Fruit fly (Drosophila melanogaster) whole organism, embryonic: ENCODE results near the gene bab2.

ENCODE experiments used
- Abd-B ChIP-seq: fragments of 200-800 bp; sonication (Bioruptor generic); optimal IDR thresholded peaks from 2 replicates; lab custom pipeline; 2018; ENCODE audit warnings: missing biosample characterization, mild to moderate bottlenecking, missing genetic modification characterization, moderate library complexity
- Bgb ChIP-seq: fragments of 200-800 bp; sonication (Bioruptor generic); IDR thresholded peaks from 2 replicates; pipeline ENCODE4 v1.3.6; 2022; ENCODE audit warnings: missing biosample characterization, missing genetic modification characterization; ENCODE audit not compliant: partially characterized antibody
- CG10543 ChIP-seq: fragments of 200-800 bp; sonication (Bioruptor generic); optimal IDR thresholded peaks from 3 replicates; lab custom pipeline; 2017; ENCODE audit warnings: missing biosample characterization, mild to moderate bottlenecking, missing genetic modification characterization, moderate library complexity
- CG11504 ChIP-seq: fragments of 200-800 bp; sonication (Bioruptor generic); optimal IDR thresholded peaks from 3 replicates; lab custom pipeline; 2019; ENCODE audit warnings: missing biosample characterization, mild to moderate bottlenecking, missing genetic modification characterization, moderate library complexity
- CG12219 ChIP-seq: fragments of 200-800 bp; sonication (Bioruptor generic); optimal IDR thresholded peaks from 3 replicates; lab custom pipeline; 2018; ENCODE audit warnings: missing biosample characterization, mild to moderate bottlenecking, missing genetic modification characterization
- CG15269 ChIP-seq: fragments of 200-800 bp; sonication (Bioruptor generic); optimal IDR thresholded peaks from 2 replicates; lab custom pipeline; 2018; ENCODE audit warnings: missing biosample characterization, mild to moderate bottlenecking, missing genetic modification characterization, moderate library complexity
- CG1602 ChIP-seq: fragments of 200-800 bp; sonication (Bioruptor generic); optimal IDR thresholded peaks from 3 replicates; lab custom pipeline; 2016; ENCODE audit warnings: missing biosample characterization, missing genetic modification characterization
- CG17802 ChIP-seq: fragments of 200-800 bp; sonication (Bioruptor generic); optimal IDR thresholded peaks from 2 replicates; lab custom pipeline; 2018; ENCODE audit warnings: missing biosample characterization, mild to moderate bottlenecking, missing genetic modification characterization, moderate library complexity
- CG18619 ChIP-seq: fragments of 200-800 bp; sonication (Bioruptor generic); optimal IDR thresholded peaks from 3 replicates; lab custom pipeline; 2017; ENCODE audit warnings: missing biosample characterization, mild to moderate bottlenecking, missing genetic modification characterization
- CG2199 ChIP-seq: fragments of 200-800 bp; sonication (Bioruptor generic); IDR thresholded peaks from 3 replicates; pipeline ENCODE4 v1.3.6; 2022; ENCODE audit warnings: missing biosample characterization, missing genetic modification characterization
- CG31441 ChIP-seq: fragments of 200-800 bp; sonication (Bioruptor generic); IDR thresholded peaks from 2 replicates; pipeline ENCODE4 v1.3.6; 2022; ENCODE audit warnings: missing biosample characterization, missing genetic modification characterization
- CG32767 ChIP-seq: fragments of 200-800 bp; sonication (Bioruptor generic); IDR thresholded peaks from 2 replicates; pipeline ENCODE4 v1.3.6; 2022; ENCODE audit warnings: missing biosample characterization, missing genetic modification characterization
- CG34376 ChIP-seq: fragments of 200-800 bp; sonication (Bioruptor generic); optimal IDR thresholded peaks from 2 replicates; lab custom pipeline; 2018; ENCODE audit warnings: missing biosample characterization, mild to moderate bottlenecking, missing genetic modification characterization
- CG3847 ChIP-seq: fragments of 200-800 bp; sonication (Bioruptor generic); IDR thresholded peaks from 2 replicates; pipeline ENCODE4 v1.3.6; 2022; ENCODE audit warnings: missing biosample characterization, missing genetic modification characterization
- CG4282 ChIP-seq: fragments of 200-800 bp; sonication (Bioruptor generic); optimal IDR thresholded peaks from 2 replicates; lab custom pipeline; 2016; ENCODE audit warnings: missing biosample characterization, missing genetic modification characterization
- CG7556 ChIP-seq: fragments of 200-800 bp; sonication (Bioruptor generic); optimal IDR thresholded peaks from 2 replicates; lab custom pipeline; 2017; ENCODE audit warnings: missing biosample characterization, mild to moderate bottlenecking, missing genetic modification characterization
- CG7839 ChIP-seq: fragments of 200-800 bp; sonication (Bioruptor generic); optimal IDR thresholded peaks from 3 replicates; lab custom pipeline; 2018; ENCODE audit warnings: missing biosample characterization, mild to moderate bottlenecking, missing genetic modification characterization, moderate library complexity
- CG7963 ChIP-seq: fragments of 200-800 bp; sonication (Bioruptor generic); IDR thresholded peaks from 3 replicates; pipeline ENCODE4 v1.3.6; 2022; ENCODE audit warnings: missing biosample characterization, missing genetic modification characterization; ENCODE audit not compliant: partially characterized antibody
- CG7987 ChIP-seq: fragments of 200-800 bp; sonication (Bioruptor generic); optimal IDR thresholded peaks from 2 replicates; lab custom pipeline; 2018; ENCODE audit warnings: missing biosample characterization, mild to moderate bottlenecking, missing genetic modification characterization, moderate library complexity
- CTCF ChIP-seq: fragments of 200-800 bp; sonication (Bioruptor generic); optimal IDR thresholded peaks from 2 replicates; lab custom pipeline; 2017; ENCODE audit warnings: missing biosample characterization, mild to moderate bottlenecking, missing genetic modification characterization, moderate library complexity
- Doc3 ChIP-seq: fragments of 200-800 bp; sonication (Bioruptor generic); IDR thresholded peaks from 3 replicates; pipeline ENCODE4 v1.3.6; 2022; ENCODE audit warnings: missing biosample characterization, missing genetic modification characterization; ENCODE audit not compliant: partially characterized antibody
- Fer3 ChIP-seq: fragments of 200-800 bp; sonication (Bioruptor generic); optimal IDR thresholded peaks from 2 replicates; lab custom pipeline; 2018; ENCODE audit warnings: missing biosample characterization, mild to moderate bottlenecking, missing genetic modification characterization, moderate library complexity
- Hr51 ChIP-seq, 2 experiments: fragments of 200-800 bp; sonication (Bioruptor generic); optimal IDR thresholded peaks; 2 replicates in 1 of 2; 3 replicates in 1 of 2; lab custom pipeline; 2016 to 2018; ENCODE audit warnings: missing biosample characterization in 2 of 2, missing genetic modification characterization in 2 of 2, mild to moderate bottlenecking in 1 of 2, moderate library complexity in 1 of 2
- Hr78 ChIP-seq, 2 experiments: fragments of 200-800 bp in 1 of 2; fragments of >200 bp in 1 of 2; sonication (Bioruptor generic) in 1 of 2; optimal IDR thresholded peaks; 2 replicates each; lab custom pipeline; 2017 to 2019; ENCODE audit warnings: missing biosample characterization in 2 of 2, missing genetic modification characterization in 2 of 2, mild to moderate bottlenecking in 1 of 2, moderate library complexity in 1 of 2
- Nf-YB ChIP-seq: fragments of 200-800 bp; sonication (Bioruptor generic); optimal IDR thresholded peaks from 3 replicates; lab custom pipeline; 2019; ENCODE audit warnings: missing biosample characterization, mild to moderate bottlenecking, missing genetic modification characterization, moderate library complexity
- Nf-YC ChIP-seq: fragments of 200-800 bp; optimal IDR thresholded peaks from 3 replicates; lab custom pipeline; 2019; ENCODE audit warnings: missing biosample characterization, mild to moderate bottlenecking, missing genetic modification characterization, moderate library complexity
- Sox102F ChIP-seq: fragments of 200-800 bp; sonication (Bioruptor generic); optimal IDR thresholded peaks from 2 replicates; lab custom pipeline; 2018; ENCODE audit warnings: missing biosample characterization, mild to moderate bottlenecking, missing genetic modification characterization, moderate library complexity
- Spps ChIP-seq: fragments of 200-800 bp; sonication (Bioruptor generic); optimal IDR thresholded peaks from 2 replicates; lab custom pipeline; 2018; ENCODE audit warnings: missing biosample characterization, mild to moderate bottlenecking, missing genetic modification characterization
- Ssrp ChIP-seq: fragments of 200-800 bp; sonication (Bioruptor generic); optimal IDR thresholded peaks from 2 replicates; lab custom pipeline; 2018; ENCODE audit warnings: missing biosample characterization, mild to moderate bottlenecking, missing genetic modification characterization, moderate library complexity
- Trl ChIP-seq, 3 experiments: fragments of >200 bp in 2 of 3; fragments of 200-800 bp in 1 of 3; sonication (Bioruptor generic) in 1 of 3; optimal IDR thresholded peaks; 2 replicates in 1 of 3; 3 replicates in 2 of 3; lab custom pipeline; 2016 to 2017; ENCODE audit warnings: missing biosample characterization in 1 of 3, missing genetic modification characterization in 1 of 3
- bowl ChIP-seq: fragments of 200-800 bp; sonication (Bioruptor generic); IDR thresholded peaks from 2 replicates; pipeline ENCODE4 v1.3.6; 2022; ENCODE audit warnings: missing biosample characterization, missing genetic modification characterization
- cato ChIP-seq: fragments of 200-800 bp; sonication (Bioruptor generic); optimal IDR thresholded peaks from 2 replicates; lab custom pipeline; 2016; ENCODE audit warnings: missing biosample characterization, missing genetic modification characterization, borderline replicate concordance
- chm ChIP-seq: fragments of 200-800 bp; sonication (Bioruptor generic); IDR thresholded peaks from 2 replicates; pipeline ENCODE4 v1.3.6; 2022; ENCODE audit warnings: missing biosample characterization, missing genetic modification characterization
- crc ChIP-seq: fragments of 200-800 bp; sonication (Bioruptor generic); optimal IDR thresholded peaks from 2 replicates; lab custom pipeline; 2016; ENCODE audit warnings: missing biosample characterization, missing genetic modification characterization
- danr ChIP-seq: fragments of 200-800 bp; sonication (Bioruptor generic); IDR thresholded peaks from 2 replicates; pipeline ENCODE4 v1.3.6; 2022; ENCODE audit warnings: missing biosample characterization, missing genetic modification characterization
- grau ChIP-seq: fragments of 200-800 bp; optimal IDR thresholded peaks from 3 replicates; lab custom pipeline; 2019; ENCODE audit warnings: missing biosample characterization, mild to moderate bottlenecking, missing genetic modification characterization, moderate library complexity
- pan ChIP-seq, 4 experiments: fragments of >200 bp in 3 of 4; fragments of 200-800 bp in 1 of 4; sonication (Bioruptor generic) in 1 of 4; optimal IDR thresholded peaks in 3 of 4; IDR thresholded peaks in 1 of 4; 2 replicates each; pipeline versions ENCODE4 v1.3.6 to Lab custom; 2017 to 2022; ENCODE audit warnings: missing biosample characterization in 2 of 4, missing genetic modification characterization in 2 of 4, mixed read lengths in 1 of 4
- rib ChIP-seq: fragments of 200-800 bp; sonication (Bioruptor generic); IDR thresholded peaks from 2 replicates; pipeline ENCODE4 v1.3.6; 2022; ENCODE audit warnings: missing biosample characterization, missing genetic modification characterization
- scrt ChIP-seq: fragments of 200-800 bp; sonication (Bioruptor generic); optimal IDR thresholded peaks from 2 replicates; lab custom pipeline; 2018; ENCODE audit warnings: missing biosample characterization, mild to moderate bottlenecking, missing genetic modification characterization, moderate library complexity
- sens ChIP-seq: fragments of 200-800 bp; sonication (Bioruptor generic); peaks from one replicate; lab custom pipeline; 2016; ENCODE audit warnings: missing biosample characterization, missing genetic modification characterization
- sisA ChIP-seq: fragments of 200-800 bp; sonication (Bioruptor generic); IDR thresholded peaks from 2 replicates; pipeline ENCODE4 v1.3.6; 2022; ENCODE audit warnings: missing biosample characterization, missing genetic modification characterization
- sna ChIP-seq: fragments of 200-800 bp; sonication (Bioruptor generic); IDR thresholded peaks from 2 replicates; pipeline ENCODE4 v1.3.6; 2022; ENCODE audit warnings: missing biosample characterization, missing genetic modification characterization; ENCODE audit not compliant: partially characterized antibody
- stwl ChIP-seq: fragments of 200-800 bp; sonication (Bioruptor generic); optimal IDR thresholded peaks from 3 replicates; lab custom pipeline; 2018; ENCODE audit warnings: missing biosample characterization, mild to moderate bottlenecking, missing genetic modification characterization, moderate library complexity
- tap ChIP-seq: fragments of 200-800 bp; optimal IDR thresholded peaks from 3 replicates; lab custom pipeline; 2019; ENCODE audit warnings: missing biosample characterization, mild to moderate bottlenecking, missing genetic modification characterization, moderate library complexity
- tin ChIP-seq: fragments of 200-800 bp; sonication (Bioruptor generic); optimal IDR thresholded peaks from 3 replicates; lab custom pipeline; 2016; ENCODE audit warnings: missing biosample characterization, missing genetic modification characterization
- vvl ChIP-seq: fragments of 200-800 bp; sonication (Bioruptor generic); IDR thresholded peaks from 2 replicates; pipeline ENCODE4 v1.3.6; 2022; ENCODE audit warnings: missing biosample characterization, missing genetic modification characterization
- zfh2 ChIP-seq: fragments of 200-800 bp; sonication (Bioruptor generic); optimal IDR thresholded peaks from 2 replicates; lab custom pipeline; 2016; ENCODE audit warnings: missing biosample characterization, missing genetic modification characterization

Gene bab2

dm6 chr3L:1193123-1193844, 16.2 kb upstream of the bab2 start, which contains the start of gene Trhn (continued):
- TF ChIP-seq Hr51 (GFP tag; optimal IDR thresholded peaks at IDR 0.05; lab: Kevin White, UChicago) (peak in 1 of 2 experiments; percentile 41), vvl (peak; percentile 21; the same call in 1 of the 2 replicates), bowl (GFP tag; lab: Robert Waterston, UW) (no peak), Sox102F (peak; percentile 20), CG7963 (GFP tag; lab: Robert Waterston, UW) (no peak), CG7556 (GFP tag; lab: Kevin White, UChicago) (peak; percentile 16), Ssrp (tag; lab: Kevin White, UChicago) (no peak), Nf-YB (peak; percentile 24), grau (peak; percentile 25), CG15269 (peak; percentile 7), Spps (tag; lab: Kevin White, UChicago) (no peak), Fer3 (tag; lab: Kevin White, UChicago) (peak; percentile 21), CG11504 (tag; lab: Kevin White, UChicago) (peak; percentile 53), CG7839 (tag; lab: Kevin White, UChicago) (peak; percentile 29), danr (no peak), CG3847 (no peak), pan (optimal IDR thresholded peaks at IDR 0.05; lab: Kevin White, UChicago) (no peak), pan (GFP tag; optimal IDR thresholded peaks at IDR 0.05 in 1 of 2, IDR thresholded peaks at IDR 0.05 in 1 of 2) (peak in 1 of 2 experiments; percentile 15), sens (GFP tag; lab: Kevin White, UChicago) (peak; percentile 58), cato (GFP tag; lab: Kevin White, UChicago) (no peak), CG31441 (GFP tag; lab: Robert Waterston, UW) (0 out of 2 replicates have a peak, but pooled peaks have one; percentile 23), Nf-YC (peak; percentile 83), tap (tag; lab: Kevin White, UChicago) (peak; percentile 18), zfh2 (GFP tag; lab: Kevin White, UChicago) (no peak), scrt (peak; percentile 60)

dm6 chr3L:1188936-1189659, 12.0 kb upstream of the bab2 start, which contains the start of gene CG13912:
TSS of gene CG13912 (plus strand) at chr3L:1189588.
- TF ChIP-seq CG10543 (GFP tag; lab: Kevin White, UChicago) (peak; percentile 90), sisA (no peak), CG32767 (GFP tag; lab: Robert Waterston, UW) (no peak), CTCF (peak; percentile 86), Doc3 (GFP tag; lab: Robert Waterston, UW) (no peak), CG4282 (GFP tag; lab: Kevin White, UChicago) (peak; percentile 1), Hr78 (GFP tag; optimal IDR thresholded peaks at IDR 0.05; lab: Kevin White, UChicago) (peak in 1 of 2 experiments; percentile 82), CG2199 (peak; percentile 90; the same call in 2 of the 3 replicates), Bgb (GFP tag; lab: Robert Waterston, UW) (peak; percentile 64), sna (no peak; the same call in 1 of the 2 replicates), Abd-B (GFP tag; lab: Kevin White, UChicago) (peak; percentile 10), CG17802 (tag; lab: Kevin White, UChicago) (peak; percentile 60), CG18619 (GFP tag; lab: Kevin White, UChicago) (no peak), CG7987 (peak; percentile 92), crc (GFP tag; lab: Kevin White, UChicago) (no peak), tin (GFP tag; lab: Kevin White, UChicago) (no peak), Trl (optimal IDR thresholded peaks at IDR 0.05; lab: Kevin White, UChicago) (peak; percentile 15 to 29), Trl (GFP tag; optimal IDR thresholded peaks at IDR 0.05; lab: Kevin White, UChicago) (no peak), CG34376 (GFP tag; lab: Kevin White, UChicago) (peak; percentile 99), rib (GFP tag; lab: Robert Waterston, UW) (no peak), CG1602 (GFP tag; lab: Kevin White, UChicago) (no peak), stwl (tag; lab: Kevin White, UChicago) (no peak), chm (GFP tag; lab: Robert Waterston, UW) (0 out of 2 replicates have a peak, but pooled peaks have one; percentile 25), CG12219 (peak; percentile 35)
